Worm (Caenorhabditis elegans): Measurements from ENCODE around the gene Y71H2AM.12.

The Y71H2AM.12 gene

DNA sequence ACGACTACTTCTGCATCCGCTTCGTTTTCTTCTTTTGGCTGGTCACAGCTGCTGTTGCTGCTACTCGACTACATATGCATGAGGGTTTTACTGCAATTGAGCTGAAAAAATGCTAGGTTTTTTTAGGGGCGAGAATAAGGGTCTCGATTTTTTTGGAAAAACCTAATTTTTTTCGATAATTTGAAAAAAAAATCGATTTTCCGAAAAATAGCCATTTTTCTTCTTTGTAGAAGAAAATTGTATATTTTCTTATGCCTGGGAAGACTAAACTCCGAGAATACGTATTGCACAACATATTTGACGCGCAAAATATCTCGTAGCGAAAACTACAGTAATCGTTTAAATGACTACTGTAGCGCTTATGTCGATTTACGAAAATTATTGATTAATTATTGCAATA is 17.4 kb downstream of the Y71H2AM.12 start, which contains the start of gene tmem-132:
TSS of gene tmem-132 (minus strand) at position 101 of the 400 bp plus-strand sequence.
- TF ChIP-seq Y79H2A.3 (GFP tag; conservative IDR thresholded peaks at IDR 0.05) (no peak), mcd-1 (GFP tag; IDR thresholded peaks at IDR 0.05) (peak; percentile 22; the same call in 1 of the 2 replicates)

DNA sequence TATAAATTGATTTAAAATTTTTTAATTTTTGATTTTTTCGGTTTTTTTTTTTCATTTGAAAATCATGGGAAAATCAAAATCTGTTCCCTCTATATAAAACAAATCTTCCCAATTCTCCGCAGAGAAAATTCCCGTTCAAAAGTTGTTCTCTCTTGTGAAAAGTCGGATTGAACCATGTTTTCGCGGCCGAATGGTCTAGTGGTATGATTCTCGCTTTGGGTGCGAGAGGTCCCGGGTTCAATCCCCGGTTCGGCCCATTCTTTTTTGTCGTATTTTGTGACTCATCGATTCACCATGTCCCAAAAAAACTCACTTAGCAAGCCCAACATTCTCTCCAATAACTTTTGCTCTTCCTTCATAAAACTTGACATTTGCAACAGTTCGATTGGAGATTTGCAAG is 22.4 kb downstream of the Y71H2AM.12 start:
- TF ChIP-seq ztf-28 (GFP tag; IDR thresholded peaks at IDR 0.05) (no peak), aptf-3 (GFP tag; IDR thresholded peaks at IDR 0.05) (no peak), F39B2.1 (GFP tag; IDR thresholded peaks at IDR 0.05) (no peak), tbp1 (GFP tag; optimal IDR thresholded peaks at IDR 0.05) (peak; percentile 88), rpc-1 (optimal IDR thresholded peaks at IDR 0.05) (peak; percentile 64), rpc-1 (tag; optimal IDR thresholded peaks at IDR 0.05) (peak; percentile 85), bed-2 (GFP tag; IDR thresholded peaks at IDR 0.05) (no peak), F33H1.4 (GFP tag; IDR thresholded peaks at IDR 0.05) (peak; percentile 30; the same call in 1 of the 2 replicates), T07F8.4 (tag; optimal IDR thresholded peaks at IDR 0.05) (peak; percentile 23), K12H6.12 (tag; optimal IDR thresholded peaks at IDR 0.05) (no peak), ZK185.1 (tag; optimal IDR thresholded peaks at IDR 0.05; ENCODE audit: poor library complexity, severe bottlenecking) (no peak), lsl-1 (GFP tag; optimal IDR thresholded peaks at IDR 0.05) (peak; percentile 43), D2030.7 (GFP tag; IDR thresholded peaks at IDR 0.05) (peak; percentile 48), lsy-27 (tag; optimal IDR thresholded peaks at IDR 0.05; ENCODE audit: borderline replicate concordance, insufficient read depth) (no peak), F57A8.1 (GFP tag; optimal IDR thresholded peaks at IDR 0.05) (no peak), nfya-2 (GFP tag; IDR thresholded peaks at IDR 0.05) (no peak), mes-4 (tag; optimal IDR thresholded peaks at IDR 0.05) (no peak), fkh-3 (tag; optimal IDR thresholded peaks at IDR 0.05) (no peak), mel-28 (tag; optimal IDR thresholded peaks at IDR 0.05; ENCODE audit: borderline replicate concordance) (no peak), nhr-120 (GFP tag; IDR thresholded peaks at IDR 0.05) (no peak), gei-17 (GFP tag; optimal IDR thresholded peaks at IDR 0.05) (no peak), bed-1 (GFP tag; IDR thresholded peaks at IDR 0.05) (no peak), F55B11.4 (tag; optimal IDR thresholded peaks at IDR 0.05; ENCODE audit: borderline replicate concordance, insufficient read depth) (no peak), dpl-1 (GFP tag; optimal IDR thresholded peaks at IDR 0.05) (no peak), hmg-20 (GFP tag; IDR thresholded peaks at IDR 0.05) (no peak), hrde-1 (tag; optimal IDR thresholded peaks at IDR 0.05; ENCODE audit: borderline replicate concordance) (no peak), rcor-1 (GFP tag; IDR thresholded peaks at IDR 0.05) (no peak), snpc-1.3 (tag; optimal IDR thresholded peaks at IDR 0.05; ENCODE audit: insufficient read depth) (peak; percentile 52), lin-54 (GFP tag; optimal IDR thresholded peaks at IDR 0.05) (peak; percentile 1), Y53G8AR.9 (GFP tag; conservative IDR thresholded peaks at IDR 0.05) (no peak), ztf-25 (GFP tag; IDR thresholded peaks at IDR 0.05) (0 out of 2 replicates have a peak, but pooled peaks have one; percentile 64), ceh-79 (tag; optimal IDR thresholded peaks at IDR 0.05) (no peak), pha-4 (tag; optimal IDR thresholded peaks at IDR 0.05) (no peak), Y79H2A.3 (GFP tag; conservative IDR thresholded peaks at IDR 0.05) (no peak), die-1 (tag; optimal IDR thresholded peaks at IDR 0.05) (peak; percentile 66), C06A6.2 (GFP tag; conservative IDR thresholded peaks at IDR 0.05) (no peak), xnd-1 (tag; optimal IDR thresholded peaks at IDR 0.05) (no peak), unc-130 (GFP tag; optimal IDR thresholded peaks at IDR 0.05) (no peak), ceh-27 (GFP tag; optimal IDR thresholded peaks at IDR 0.05) (no peak), egrh-3 (GFP tag; IDR thresholded peaks at IDR 0.05) (no peak), ets-4 (GFP tag; optimal IDR thresholded peaks at IDR 0.05) (no peak), Y67H2A.10 (GFP tag; conservative IDR thresholded peaks at IDR 0.05) (no peak), hsf-1 (GFP tag; IDR thresholded peaks at IDR 0.05) (no peak), tbx-9 (tag; optimal IDR thresholded peaks at IDR 0.05; ENCODE audit: borderline replicate concordance) (no peak), let-526 (GFP tag; IDR thresholded peaks at IDR 0.05) (no peak), nhr-90 (tag; optimal IDR thresholded peaks at IDR 0.05) (peak; percentile 56)

All from whole organism, young adult.